Worm (Caenorhabditis elegans): Measurements from ENCODE around the gene srab-2.

DNA sequence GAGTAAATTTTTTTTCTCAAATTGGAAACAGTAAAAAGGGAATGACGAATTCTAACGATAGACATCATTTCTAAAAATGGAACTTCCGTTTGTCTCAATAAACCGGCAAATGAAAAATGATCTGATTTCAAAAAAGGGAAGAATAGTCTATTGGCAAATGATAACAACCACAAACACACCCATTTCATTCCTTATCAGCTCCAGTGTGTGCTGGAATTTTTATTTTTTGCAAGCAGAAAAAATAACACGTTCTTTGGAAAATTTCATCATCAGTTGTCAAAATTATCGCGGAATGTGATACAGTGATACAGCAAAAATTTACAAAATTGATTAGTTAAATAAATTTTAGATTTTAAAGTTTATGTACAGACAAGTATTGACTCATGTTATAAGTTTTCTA is 37.4 kb downstream of the srab-2 start:
- no peak for TF ChIP-seq R02D3.7 (tag; optimal IDR thresholded peaks at IDR 0.05)
- TF ChIP-seq unc-62 (GFP tag; optimal IDR thresholded peaks at IDR 0.05): no peak
- no peak for TF ChIP-seq ceh-16 (tag; optimal IDR thresholded peaks at IDR 0.05)
- no peak for TF ChIP-seq nhr-12 (tag; optimal IDR thresholded peaks at IDR 0.05)
- TF ChIP-seq nfya-1 (tag; optimal IDR thresholded peaks at IDR 0.05; ENCODE audit: insufficient read depth): no peak
- no peak for TF ChIP-seq ceh-9 (tag; optimal IDR thresholded peaks at IDR 0.05)

Data from whole organism, L3 larva.